Fruit fly (Drosophila melanogaster) whole organism, larva: ENCODE measurements around the gene Gli.
A peak's percentile ranks its signal among the peaks of the same experiment; 100 is the strongest.

Source experiments
- noc ChIP-seq: fragments of 200-800 bp; sonication (Bioruptor generic); optimal IDR thresholded peaks from 3 replicates; lab custom pipeline; 2019; ENCODE audit warnings: missing biosample characterization, mild to moderate bottlenecking, missing genetic modification characterization, moderate library complexity

Gene Gli

dm6 chr2L:15762466-15762865 is at the start of gene Gli:
Gene Gli (minus strand): TSS chr2L:15762758.
- no peak for TF ChIP-seq noc (tag; lab: Kevin White, UChicago)

dm6 chr2L:15812041-15812440 is 49.5 kb upstream of the Gli start, which contains the start of gene CG42876:
Gene CG42876 (minus strand): TSS chr2L:15812141.
- TF ChIP-seq noc (tag; lab: Kevin White, UChicago), result no peak

DNA sequence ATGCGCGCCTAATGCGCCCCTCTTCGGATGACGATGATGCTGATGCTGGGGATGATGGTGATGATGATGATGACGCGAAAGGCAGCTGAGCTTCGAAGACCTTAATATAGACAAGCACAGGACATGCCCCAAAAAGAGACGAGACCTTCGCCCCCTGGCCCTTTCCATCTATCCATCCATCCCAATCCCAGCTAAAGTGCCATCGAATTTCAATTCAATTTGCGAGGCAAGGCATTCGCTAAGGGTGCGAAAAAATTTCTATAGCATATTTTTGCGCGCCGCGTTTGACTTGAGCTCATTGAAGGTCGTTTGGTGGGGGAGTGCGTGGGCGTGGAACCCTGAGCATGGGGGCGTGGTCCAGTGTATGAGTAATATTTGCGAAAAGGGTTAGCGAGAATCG is 33.7 kb upstream of the Gli start:
- no peak for TF ChIP-seq noc (tag; lab: Kevin White, UChicago)

dm6 chr2L:15783785-15784184 is 21.2 kb upstream of the Gli start, which contains the start of gene t-Grip91:
Gene t-Grip91 (plus strand): TSS chr2L:15784085.
- TF ChIP-seq noc (tag; lab: Kevin White, UChicago), result no peak

DNA sequence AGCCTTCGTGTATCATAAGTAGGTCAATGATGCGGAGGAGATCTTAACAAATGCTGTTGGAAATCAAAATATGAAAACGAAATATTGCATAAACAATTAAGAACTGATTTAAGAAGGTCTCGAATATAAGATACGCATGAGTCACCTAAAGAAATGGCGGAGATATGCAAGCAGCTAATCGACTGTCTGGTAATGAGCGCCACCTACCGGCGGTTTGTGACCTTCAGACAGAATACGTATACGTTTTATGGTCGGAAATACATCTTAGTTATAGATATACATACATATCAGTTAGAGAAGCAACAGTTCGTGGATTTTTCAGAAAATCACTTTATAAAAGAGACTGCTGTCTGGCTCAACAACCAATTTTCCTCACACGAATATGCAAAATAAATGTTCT is 20.4 kb upstream of the Gli start:
- TF ChIP-seq noc (tag; lab: Kevin White, UChicago), result no peak

DNA sequence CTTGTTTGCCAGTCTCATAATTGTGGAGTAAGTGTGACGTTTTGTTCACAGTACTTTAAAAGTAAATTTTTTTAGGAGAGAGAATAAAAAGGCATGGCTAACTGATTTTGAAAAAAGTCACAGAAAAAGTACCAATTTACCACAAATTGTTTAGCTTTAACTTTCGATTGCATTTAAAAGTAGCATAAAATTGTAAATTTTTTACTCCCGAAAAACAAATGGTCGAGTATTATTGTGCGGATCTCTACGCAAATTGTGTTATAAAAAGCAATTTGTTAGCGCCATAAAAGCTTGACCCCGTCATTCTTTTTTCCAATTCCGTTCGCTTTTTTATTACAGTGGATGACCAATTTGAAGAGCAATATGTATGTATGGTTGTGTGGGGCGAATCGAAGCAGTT is 14.2 kb upstream of the Gli start, which contains the start of gene CG43760:
Gene CG43760 (minus strand): TSS at position 101 of the 400 bp plus-strand sequence.
- TF ChIP-seq noc (tag; lab: Kevin White, UChicago), result no peak

dm6 chr2L:15773013-15773412 is 10.5 kb upstream of the Gli start, which contains the start of gene CG31826:
Gene CG31826 (minus strand): TSS chr2L:15773113.
- TF ChIP-seq noc (tag; lab: Kevin White, UChicago), result no peak

DNA sequence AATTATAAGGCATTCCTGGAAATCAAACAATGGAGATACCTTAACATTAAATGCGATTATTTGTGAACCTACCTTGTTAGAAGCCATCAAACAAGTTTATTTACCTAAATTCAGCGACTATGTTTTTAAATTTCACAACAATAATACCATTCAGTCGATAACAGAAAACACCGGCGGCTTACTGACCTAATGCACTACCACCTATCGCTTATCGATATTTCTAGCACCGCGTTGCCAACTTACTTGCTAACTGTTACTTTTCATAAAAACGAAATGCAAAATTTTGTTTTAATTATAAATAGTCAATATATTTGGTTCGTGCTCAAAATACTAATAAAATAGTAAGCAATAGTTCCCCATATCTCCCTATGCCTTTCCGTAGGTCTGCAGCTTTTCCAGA is 8.4 kb upstream of the Gli start, which contains the start of gene Ku80:
Gene Ku80 (minus strand): TSS at position 182 of the 400 bp plus-strand sequence.
- TF ChIP-seq noc (tag; lab: Kevin White, UChicago), result no peak

- TF ChIP-seq noc (tag; lab: Kevin White, UChicago), result no peak
Observed at dm6 chr2L:15768097-15768496, 5.5 kb upstream of the Gli start, which contains the start of gene wek. Gene wek (minus strand): TSS chr2L:15768349.

DNA sequence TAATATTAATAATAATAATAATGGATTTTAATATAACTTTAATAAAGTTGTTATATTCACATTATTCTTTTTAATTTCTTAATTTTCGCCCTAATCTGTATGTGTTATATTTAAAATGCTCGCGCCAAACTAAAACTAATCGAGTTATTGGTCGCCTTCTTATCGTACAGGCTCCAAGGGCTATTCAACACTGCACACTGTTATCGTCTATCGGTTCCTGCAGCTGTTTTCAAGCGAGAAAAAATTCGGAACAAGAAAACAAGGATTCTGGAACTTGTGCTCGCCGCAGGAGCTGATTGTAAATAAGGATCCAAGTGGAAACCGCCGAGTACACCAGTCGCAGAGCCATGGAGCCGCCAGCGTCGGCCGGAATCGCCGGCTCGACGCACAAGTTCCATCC is 1.5 kb upstream of the Gli start, which contains the start of gene CG3793:
Gene CG3793 (plus strand): TSS at position 192 of the 400 bp plus-strand sequence.
- no peak for TF ChIP-seq noc (tag; lab: Kevin White, UChicago)

DNA sequence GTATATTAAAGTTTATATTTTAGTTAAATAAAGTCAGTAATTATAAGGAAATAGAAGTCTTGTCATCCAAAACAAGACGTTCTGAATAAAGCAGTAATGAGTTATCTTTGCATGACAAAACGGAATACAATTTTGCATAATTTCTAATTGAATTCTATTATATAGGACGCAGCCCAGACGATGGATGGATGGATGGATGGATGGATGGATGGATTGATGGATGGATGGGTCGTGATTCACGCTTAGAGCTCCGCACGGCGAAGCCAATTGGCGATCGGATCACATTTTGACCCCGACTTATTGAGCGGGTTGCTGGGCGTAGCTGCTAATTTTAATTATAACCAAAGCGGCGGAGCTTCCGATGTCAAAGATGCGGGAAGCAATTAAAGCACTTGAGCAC is 843 bp upstream of the Gli start:
- TF ChIP-seq noc (tag; lab: Kevin White, UChicago), result no peak

dm6 chr2L:15761409-15762407 is 850 bp downstream of the Gli start:
- TF ChIP-seq noc (tag; lab: Kevin White, UChicago), result peak; percentile 53

dm6 chr2L:15760666-15761065 is 1.9 kb downstream of the Gli start:
- no peak for TF ChIP-seq noc (tag; lab: Kevin White, UChicago)

- no peak for TF ChIP-seq noc (tag; lab: Kevin White, UChicago)
Observed at dm6 chr2L:15752096-15752495, 10.5 kb downstream of the Gli start, which contains the start of gene Mtr4. Gene Mtr4 (plus strand): TSS chr2L:15752263.

DNA sequence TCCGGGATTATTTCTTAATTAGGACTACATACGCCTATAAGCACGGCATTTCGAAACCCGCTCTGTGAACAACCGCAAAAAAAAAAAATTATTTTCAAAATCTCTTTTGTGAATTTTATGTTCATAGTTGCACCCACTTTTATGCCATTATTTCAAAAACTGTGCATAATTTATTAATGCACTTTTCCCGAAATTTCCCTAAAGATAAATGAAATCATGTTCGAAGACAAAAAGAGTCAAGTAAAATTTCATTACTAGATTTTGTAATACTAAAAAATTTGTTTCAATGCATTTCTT is 11.4 kb downstream of the Gli start:
- TF ChIP-seq noc (tag; lab: Kevin White, UChicago), result no peak

- no peak for TF ChIP-seq noc (tag; lab: Kevin White, UChicago)
Observed at dm6 chr2L:15750523-15751258, 11.9 kb downstream of the Gli start, which contains the start of gene ND-B17. Gene ND-B17 (minus strand): TSS chr2L:15751078.
